Worm (Caenorhabditis elegans) whole organism, L4 larva: Measurements from ENCODE around the gene emb-30.

Experiments
- R02D3.7 ChIP-seq: fragments of 150-350 bp; sonication (generic microtip); optimal IDR thresholded peaks from 3 replicates; lab custom pipeline; 2014; ENCODE audit warnings: missing biosample characterization, missing genetic modification characterization
- Y105C5A.15 ChIP-seq: fragments of 200-800 bp; sonication (Bioruptor generic); IDR thresholded peaks from 2 replicates; pipeline ENCODE4 v1.3.6; 2022; ENCODE audit warnings: missing genetic modification characterization, missing compliant biosample characterization
- Y75B8A.6 ChIP-seq: fragments of 200-800 bp; sonication (Bioruptor generic); IDR thresholded peaks from 2 replicates; pipeline ENCODE4 v1.3.6; 2022; ENCODE audit warnings: missing genetic modification reagents, missing genetic modification characterization, missing compliant biosample characterization
- daf-19 ChIP-seq: fragments of 200-800 bp; sonication (Bioruptor generic); conservative IDR thresholded peaks from 2 replicates; pipeline ENCODE4 v1.3.6; 2022; ENCODE audit warnings: missing genetic modification characterization, missing compliant biosample characterization
- egl-27 ChIP-seq: sonication (generic microtip); optimal IDR thresholded peaks from 3 replicates; lab custom pipeline; 2017; ENCODE audit warnings: missing biosample characterization, missing genetic modification reagents, missing genetic modification characterization
- fkh-10 ChIP-seq: fragments of 150-350 bp; optimal IDR thresholded peaks from 2 replicates; lab custom pipeline; 2014; ENCODE audit warnings: missing biosample characterization, missing genetic modification reagents, missing genetic modification characterization
- lin-13 ChIP-seq: fragments of 150-350 bp; optimal IDR thresholded peaks from 2 replicates; lab custom pipeline; 2014; ENCODE audit warnings: missing biosample characterization, missing genetic modification reagents, missing genetic modification characterization
- lsy-2 ChIP-seq, 2 experiments: fragments of 150-350 bp in 1 of 2; sonication (generic microtip) in 1 of 2; optimal IDR thresholded peaks; 2 replicates each; lab custom pipeline; 2014 to 2017; ENCODE audit warnings: missing biosample characterization in 2 of 2, missing genetic modification characterization in 2 of 2
- mxl-2 ChIP-seq: fragments of 200-800 bp; sonication (Bioruptor generic); conservative IDR thresholded peaks from 2 replicates; pipeline ENCODE4 v1.3.6; 2022; ENCODE audit warnings: missing genetic modification reagents, missing genetic modification characterization, missing compliant biosample characterization
- nhr-237 ChIP-seq: sonication (generic microtip); optimal IDR thresholded peaks from 2 replicates; lab custom pipeline; 2017; ENCODE audit warnings: missing biosample characterization, missing genetic modification characterization

DNA sequence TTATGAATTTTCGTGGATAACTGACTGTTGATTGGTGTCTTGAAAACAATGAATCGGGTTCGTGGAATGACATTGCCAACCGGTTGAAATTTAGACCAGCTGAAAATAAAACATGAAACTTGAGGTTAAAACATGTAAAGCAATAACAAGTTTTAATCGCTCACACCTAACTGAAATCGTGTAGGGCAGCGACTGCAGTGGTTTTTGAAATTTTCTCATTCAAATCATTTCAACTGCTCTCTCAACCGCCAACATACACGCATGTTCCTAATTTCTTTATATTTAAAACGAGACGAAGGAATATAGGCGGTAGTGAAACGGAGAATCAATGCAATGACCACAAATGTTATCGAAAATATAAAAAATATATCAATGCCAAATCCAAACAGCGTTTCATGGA lies 1.6 kb upstream of the emb-30 start:
- no peak for TF ChIP-seq fkh-10 (GFP tag; lab: Kevin White, UChicago)
- no peak for TF ChIP-seq egl-27 (tag; lab: Kevin White, UChicago)
- peak; percentile 40 for TF ChIP-seq lin-13
- TF ChIP-seq nhr-237 (tag; lab: Kevin White, UChicago), result no peak
- no peak for TF ChIP-seq lsy-2 (tag; optimal IDR thresholded peaks at IDR 0.05; lab: Kevin White, UChicago)
- TF ChIP-seq R02D3.7, result no peak
- TF ChIP-seq Y75B8A.6, result no peak
- no peak for TF ChIP-seq mxl-2 (GFP tag; lab: Robert Waterston, UW)
- 0 out of 2 replicates have a peak, but pooled peaks have one; percentile 25 for TF ChIP-seq daf-19 (GFP tag; lab: Robert Waterston, UW)
- TF ChIP-seq Y105C5A.15 (GFP tag; lab: Robert Waterston, UW), result no peak
